Worm (Caenorhabditis elegans) whole organism, late embryonic: Measurements from ENCODE around the gene F22D3.4.
A peak's percentile ranks its signal among the peaks of the same experiment; 100 is the strongest.

Experiments used
- C08G9.2 ChIP-seq: sonication (generic microtip); optimal IDR thresholded peaks from 2 replicates; lab custom pipeline; 2016; ENCODE audit warnings: mild to moderate bottlenecking, missing genetic modification characterization, moderate library complexity, missing compliant biosample characterization
- F13H6.1 ChIP-seq: sonication (generic microtip); optimal IDR thresholded peaks from 2 replicates; lab custom pipeline; 2016; ENCODE audit warnings: missing genetic modification characterization, missing compliant biosample characterization
- K02D7.2 ChIP-seq: sonication (generic microtip); optimal IDR thresholded peaks from 2 replicates; lab custom pipeline; 2017; ENCODE audit warnings: mild to moderate bottlenecking, missing genetic modification characterization, missing compliant biosample characterization
- K09A11.1 ChIP-seq: sonication (generic microtip); optimal IDR thresholded peaks from 2 replicates; lab custom pipeline; 2017; ENCODE audit warnings: antibody characterized with exemption, mild to moderate bottlenecking, missing genetic modification characterization, missing compliant biosample characterization; ENCODE audit not compliant: insufficient read depth
- T23F11.4 ChIP-seq: fragments of 200-800 bp; sonication (Bioruptor generic); optimal IDR thresholded peaks from 2 replicates; lab custom pipeline; 2018; ENCODE audit warnings: mild to moderate bottlenecking, missing genetic modification characterization, missing compliant biosample characterization
- ama-1 ChIP-seq: fragments of 150-350 bp; optimal IDR thresholded peaks from 2 replicates; lab custom pipeline; 2014
- ceh-18 ChIP-seq: sonication (generic microtip); optimal IDR thresholded peaks from 2 replicates; lab custom pipeline; 2016; ENCODE audit warnings: missing genetic modification characterization, missing compliant biosample characterization
- ceh-19 ChIP-seq: fragments of 200-800 bp; sonication (Bioruptor generic); optimal IDR thresholded peaks from 2 replicates; lab custom pipeline; 2018; ENCODE audit warnings: mild to moderate bottlenecking, missing genetic modification characterization, missing compliant biosample characterization
- ceh-24 ChIP-seq: sonication (generic microtip); optimal IDR thresholded peaks from 2 replicates; lab custom pipeline; 2016; ENCODE audit warnings: mild to moderate bottlenecking, missing genetic modification characterization, missing compliant biosample characterization
- ceh-30 ChIP-seq: fragments of 150-350 bp; optimal IDR thresholded peaks from 2 replicates; lab custom pipeline; 2014; ENCODE audit warnings: missing biosample characterization, missing genetic modification characterization
- ceh-31 ChIP-seq: sonication (generic microtip); optimal IDR thresholded peaks from 2 replicates; lab custom pipeline; 2016; ENCODE audit warnings: missing genetic modification characterization, missing compliant biosample characterization
- ceh-34 ChIP-seq: sonication (generic microtip); optimal IDR thresholded peaks from 2 replicates; lab custom pipeline; 2016; ENCODE audit warnings: mild to moderate bottlenecking, missing genetic modification characterization, missing compliant biosample characterization
- ceh-45 ChIP-seq: fragments of 200-800 bp; sonication (Bioruptor generic); IDR thresholded peaks from 2 replicates; pipeline ENCODE4 v1.3.6; 2022; ENCODE audit warnings: missing genetic modification reagents, missing genetic modification characterization, missing compliant biosample characterization
- ceh-48 ChIP-seq: sonication (generic microtip); optimal IDR thresholded peaks from 2 replicates; lab custom pipeline; 2016; ENCODE audit warnings: missing genetic modification characterization, inconsistent platforms, missing compliant biosample characterization
- ceh-9 ChIP-seq: sonication (generic microtip); optimal IDR thresholded peaks from 2 replicates; lab custom pipeline; 2016; ENCODE audit warnings: mild to moderate bottlenecking, missing genetic modification characterization, inconsistent platforms, missing compliant biosample characterization
- che-1 ChIP-seq: sonication (generic microtip); optimal IDR thresholded peaks from 2 replicates; lab custom pipeline; 2016; ENCODE audit warnings: mild to moderate bottlenecking, missing genetic modification characterization, missing compliant biosample characterization
- fax-1 ChIP-seq: sonication (generic microtip); optimal IDR thresholded peaks from 2 replicates; lab custom pipeline; 2016; ENCODE audit warnings: missing genotype, missing genetic modification characterization, missing compliant biosample characterization
- fkh-6 ChIP-seq: sonication (generic microtip); optimal IDR thresholded peaks from 2 replicates; lab custom pipeline; 2016; ENCODE audit warnings: missing genetic modification characterization, missing compliant biosample characterization
- hlh-15 ChIP-seq: sonication (generic microtip); optimal IDR thresholded peaks from 2 replicates; lab custom pipeline; 2016; ENCODE audit warnings: missing genetic modification characterization, missing compliant biosample characterization
- lim-6 ChIP-seq: sonication (generic microtip); optimal IDR thresholded peaks from 2 replicates; lab custom pipeline; 2016; ENCODE audit warnings: missing genetic modification characterization, missing compliant biosample characterization
- lin-11 ChIP-seq: fragments of 200-800 bp; sonication (Bioruptor generic); optimal IDR thresholded peaks from 2 replicates; lab custom pipeline; 2018; ENCODE audit warnings: mild to moderate bottlenecking, missing genetic modification characterization, missing compliant biosample characterization
- madf-2 ChIP-seq: sonication (generic microtip); optimal IDR thresholded peaks from 2 replicates; lab custom pipeline; 2017; ENCODE audit warnings: missing genetic modification characterization, missing compliant biosample characterization
- mec-3 ChIP-seq: sonication (generic microtip); optimal IDR thresholded peaks from 2 replicates; lab custom pipeline; 2016; ENCODE audit warnings: borderline replicate concordance, missing genetic modification characterization, missing compliant biosample characterization
- nfya-1 ChIP-seq: sonication (generic microtip); optimal IDR thresholded peaks from 2 replicates; lab custom pipeline; 2017; ENCODE audit warnings: missing genetic modification characterization, mild to moderate bottlenecking, missing compliant biosample characterization, antibody characterized with exemption, moderate library complexity
- nhr-11 ChIP-seq: fragments of 150-350 bp; optimal IDR thresholded peaks from 2 replicates; lab custom pipeline; 2014; ENCODE audit warnings: missing biosample characterization, missing genetic modification characterization
- pat-9 ChIP-seq: fragments of 200-800 bp; sonication (Bioruptor generic); optimal IDR thresholded peaks from 2 replicates; lab custom pipeline; 2018; ENCODE audit warnings: mild to moderate bottlenecking, missing genetic modification characterization, moderate library complexity, missing compliant biosample characterization
- pqm-1 ChIP-seq: sonication (generic microtip); optimal IDR thresholded peaks from 2 replicates; lab custom pipeline; 2016; ENCODE audit warnings: missing genetic modification characterization, missing compliant biosample characterization
- ref-2 ChIP-seq: sonication (generic microtip); optimal IDR thresholded peaks from 2 replicates; lab custom pipeline; 2016; ENCODE audit warnings: missing genetic modification characterization, missing compliant biosample characterization
- sox-2 ChIP-seq: fragments of 200-800 bp; sonication (Bioruptor generic); IDR thresholded peaks from 2 replicates; pipeline ENCODE4 v1.3.6; 2022; ENCODE audit warnings: missing genetic modification reagents, missing genetic modification characterization, missing compliant biosample characterization
- tbx-2 ChIP-seq: sonication (generic microtip); optimal IDR thresholded peaks from 2 replicates; lab custom pipeline; 2016; ENCODE audit warnings: missing genetic modification characterization, missing compliant biosample characterization
- tbx-7 ChIP-seq: sonication (generic microtip); optimal IDR thresholded peaks from 2 replicates; lab custom pipeline; 2016; ENCODE audit warnings: missing genotype, missing genetic modification characterization, missing compliant biosample characterization
- unc-3 ChIP-seq, 2 experiments: fragments of 200-800 bp in 1 of 2; sonication (Bioruptor generic) in 1 of 2; sonication (generic microtip) in 1 of 2; conservative IDR thresholded peaks in 1 of 2; optimal IDR thresholded peaks in 1 of 2; 2 replicates each; pipeline versions ENCODE4 v1.3.6 to Lab custom; 2016 to 2022; ENCODE audit warnings: missing compliant biosample characterization in 2 of 2, missing genetic modification characterization in 2 of 2, missing genetic modification reagents in 1 of 2
- unc-42 ChIP-seq: sonication (generic microtip); optimal IDR thresholded peaks from 2 replicates; lab custom pipeline; 2016; ENCODE audit warnings: missing genotype, missing genetic modification characterization, missing compliant biosample characterization
- unc-55 ChIP-seq: sonication (generic microtip); optimal IDR thresholded peaks from 2 replicates; lab custom pipeline; 2017; ENCODE audit warnings: missing biosample characterization, missing genetic modification reagents, missing genetic modification characterization
- zip-5 ChIP-seq: sonication (generic microtip); optimal IDR thresholded peaks from 2 replicates; lab custom pipeline; 2016; ENCODE audit warnings: missing genetic modification characterization, missing compliant biosample characterization
- ztf-16 ChIP-seq: sonication (generic microtip); optimal IDR thresholded peaks from 2 replicates; lab custom pipeline; 2017; ENCODE audit warnings: missing genetic modification characterization, missing compliant biosample characterization

Gene F22D3.4

DNA sequence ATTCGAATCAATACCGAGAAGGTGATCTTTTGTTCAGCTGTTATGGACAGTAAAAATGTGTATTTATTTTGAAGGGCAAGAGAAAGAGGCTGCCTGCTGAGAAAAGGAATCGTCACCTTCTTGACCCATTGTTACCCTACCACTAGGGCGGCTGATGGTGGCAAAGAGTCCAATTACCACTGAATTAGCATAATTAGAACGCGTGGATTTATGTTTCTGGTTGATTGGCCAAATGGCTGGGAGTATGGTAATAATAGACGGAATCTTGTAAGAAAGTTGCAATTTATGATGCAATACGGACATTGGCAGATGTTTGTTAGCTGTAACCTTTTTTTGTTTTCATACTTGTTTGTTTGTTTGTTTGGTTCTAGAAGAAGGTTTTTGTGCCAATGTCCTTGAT is 12.5 kb upstream of the F22D3.4 start:
- TF ChIP-seq ceh-31 (tag; lab: Kevin White, UChicago) (peak; percentile 71), sox-2 (GFP tag; lab: Robert Waterston, UW) (peak; percentile 63; the same call in 1 of the 2 replicates), ceh-34 (tag; lab: Kevin White, UChicago) (peak; percentile 14), che-1 (tag; lab: Kevin White, UChicago) (no peak), hlh-15 (tag; lab: Kevin White, UChicago) (no peak), unc-42 (tag; lab: Kevin White, UChicago) (peak; percentile 9), ref-2 (tag; lab: Kevin White, UChicago) (peak; percentile 41), ztf-16 (tag; lab: Kevin White, UChicago) (no peak)

DNA sequence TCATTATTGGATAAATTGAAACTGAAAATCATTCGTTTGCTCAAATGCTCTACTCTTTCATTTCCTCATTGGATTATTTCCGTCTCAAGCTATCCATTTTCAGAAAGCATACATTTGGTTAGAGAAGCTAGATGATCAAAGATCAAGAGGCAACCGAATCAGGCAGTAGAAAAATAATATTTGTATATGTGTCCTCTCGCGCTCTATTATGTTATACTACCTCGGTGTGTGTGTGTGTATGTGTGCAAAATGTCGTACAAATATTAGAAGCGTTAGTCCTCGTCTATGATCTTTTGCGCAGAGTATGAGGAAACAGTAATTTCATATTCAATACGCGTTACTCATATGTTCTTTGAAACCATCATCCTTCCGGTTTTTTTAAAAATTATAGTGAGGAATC is 9.7 kb upstream of the F22D3.4 start:
- TF ChIP-seq lim-6 (tag; lab: Kevin White, UChicago), result no peak
- TF ChIP-seq tbx-2, result peak; percentile 41

DNA sequence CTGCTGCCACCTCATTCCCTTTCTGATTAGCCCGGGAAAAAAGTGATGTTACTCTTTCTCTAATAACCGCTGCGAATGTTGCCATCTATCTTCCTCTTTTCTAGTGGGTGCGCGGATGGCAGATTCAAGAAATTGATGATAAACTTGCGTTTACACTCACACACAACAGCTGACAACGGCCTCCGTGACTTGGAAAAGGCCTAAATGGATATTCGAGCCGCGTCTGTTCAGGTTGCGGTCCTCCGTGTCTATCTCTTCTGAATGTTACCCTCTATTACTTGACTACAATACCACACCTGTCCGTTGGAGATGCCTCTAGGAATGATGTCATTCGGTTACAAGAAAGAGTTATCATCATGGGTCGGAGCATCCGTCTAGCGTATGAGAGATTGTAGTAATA is 9.1 kb upstream of the F22D3.4 start:
- no peak for TF ChIP-seq C08G9.2 (tag; lab: Kevin White, UChicago)
- no peak for TF ChIP-seq ref-2 (tag; lab: Kevin White, UChicago)
- no peak for TF ChIP-seq unc-3 (GFP tag; conservative IDR thresholded peaks at IDR 0.05; lab: Robert Waterston, UW)
- no peak for TF ChIP-seq unc-3 (tag; optimal IDR thresholded peaks at IDR 0.05; lab: Kevin White, UChicago)
- TF ChIP-seq ceh-24 (tag; lab: Kevin White, UChicago), result no peak
- TF ChIP-seq unc-42 (tag; lab: Kevin White, UChicago), result no peak
- no peak for TF ChIP-seq ceh-18 (tag; lab: Kevin White, UChicago)
- TF ChIP-seq ceh-45, result no peak
- no peak for TF ChIP-seq zip-5 (tag; lab: Kevin White, UChicago)
- no peak for TF ChIP-seq unc-55
- TF ChIP-seq, all 69 proteins: peak for 0

DNA sequence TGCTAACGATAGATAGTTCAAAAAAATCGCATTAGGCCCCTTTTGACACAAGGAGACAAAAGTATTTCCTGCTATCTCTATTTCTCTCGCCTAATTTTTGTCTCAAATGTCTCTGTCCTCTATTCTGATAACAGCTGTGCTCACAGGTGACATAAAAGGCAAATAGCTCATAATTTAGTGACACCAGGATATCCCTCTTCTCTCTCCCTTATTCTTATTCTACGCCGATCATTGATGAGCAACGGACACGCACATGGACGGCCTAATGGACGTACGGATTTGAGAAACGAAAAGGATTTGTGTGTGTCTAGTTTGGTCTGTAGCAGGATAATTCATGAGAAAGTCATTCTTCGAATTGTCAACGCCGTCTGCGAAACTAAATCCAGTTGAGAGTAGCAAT is 8.6 kb upstream of the F22D3.4 start:
- TF ChIP-seq nfya-1 (tag; lab: Kevin White, UChicago) (no peak), che-1 (tag; lab: Kevin White, UChicago) (no peak), lin-11 (tag; lab: Kevin White, UChicago) (no peak), pqm-1 (tag; lab: Kevin White, UChicago) (no peak), nhr-11 (tag; lab: Kevin White, UChicago) (no peak), ceh-18 (tag; lab: Kevin White, UChicago) (no peak), unc-55 (peak; percentile 26)
- TF ChIP-seq, all 69 proteins: peak for 1

DNA sequence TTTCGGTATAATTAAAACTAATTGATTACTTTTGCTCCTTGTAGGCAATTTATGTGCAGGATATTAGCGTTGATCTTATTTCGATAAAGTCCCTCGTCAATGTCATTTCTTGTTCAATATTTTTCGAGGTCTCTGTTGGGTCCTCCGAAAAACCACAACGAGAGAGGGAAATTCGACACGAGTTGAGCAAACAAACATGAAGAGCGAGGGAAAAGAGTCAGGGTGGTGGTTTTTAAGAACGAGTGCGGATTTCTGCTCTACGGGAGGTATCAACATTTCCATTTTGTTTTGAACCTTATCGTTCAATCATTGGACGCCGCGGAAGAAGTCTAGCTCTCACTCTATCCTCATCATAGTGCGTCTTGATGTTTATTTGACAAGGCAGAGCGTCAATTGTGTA is 7.3 kb upstream of the F22D3.4 start:
- TF ChIP-seq ceh-19 (GFP tag; lab: Kevin White, UChicago) (peak; percentile 25), ceh-34 (tag; lab: Kevin White, UChicago) (peak; percentile 92), fkh-6 (tag; lab: Kevin White, UChicago) (no peak)
- TF ChIP-seq, all 69 proteins: peak for 2

DNA sequence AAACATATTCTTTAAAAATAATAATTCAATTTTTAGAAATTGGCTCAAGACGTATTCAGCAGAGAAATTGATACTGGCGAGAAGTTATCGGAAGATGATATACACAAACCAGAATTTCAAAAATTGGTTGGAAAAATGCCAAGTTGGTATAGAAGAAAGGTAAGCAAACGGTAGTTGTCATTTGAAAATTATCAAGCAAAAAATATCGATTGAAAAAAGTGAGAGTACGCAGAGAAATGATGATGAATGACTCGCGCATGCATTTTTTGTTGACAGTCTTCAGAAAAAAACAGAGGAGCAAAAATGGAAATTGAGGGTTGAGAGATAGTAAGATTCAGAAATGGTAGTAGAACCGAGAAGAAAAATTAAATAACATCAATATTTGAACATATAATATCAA is 5.6 kb upstream of the F22D3.4 start:
- TF ChIP-seq pat-9 (tag; lab: Kevin White, UChicago), result no peak
- no peak for TF ChIP-seq K09A11.1 (tag; lab: Kevin White, UChicago)
- TF ChIP-seq ceh-30 (tag; lab: Kevin White, UChicago), result no peak
- no peak for TF ChIP-seq T23F11.4
- no peak for TF ChIP-seq lin-11 (tag; lab: Kevin White, UChicago)
- no peak for TF ChIP-seq tbx-7 (tag; lab: Kevin White, UChicago)
- TF ChIP-seq ztf-16 (tag; lab: Kevin White, UChicago), result no peak
- no peak for TF ChIP-seq F13H6.1 (tag; lab: Kevin White, UChicago)
- TF ChIP-seq pqm-1 (tag; lab: Kevin White, UChicago), result no peak
- no peak for TF ChIP-seq fax-1 (tag; lab: Kevin White, UChicago)
- no peak for TF ChIP-seq madf-2 (tag; lab: Kevin White, UChicago)
- no peak for TF ChIP-seq K02D7.2 (tag; lab: Kevin White, UChicago)
- TF ChIP-seq ama-1 (lab: Kevin White, UChicago), result no peak
- TF ChIP-seq unc-3 (GFP tag; conservative IDR thresholded peaks at IDR 0.05; lab: Robert Waterston, UW), result no peak
- no peak for TF ChIP-seq unc-3 (tag; optimal IDR thresholded peaks at IDR 0.05; lab: Kevin White, UChicago)
- TF ChIP-seq ceh-48 (tag; lab: Kevin White, UChicago), result no peak
- TF ChIP-seq ceh-9, result no peak
- no peak for TF ChIP-seq ref-2 (tag; lab: Kevin White, UChicago)
- no peak for TF ChIP-seq mec-3 (tag; lab: Kevin White, UChicago)
